Fruit fly (Drosophila melanogaster): ENCODE results near the gene CG16986.

The CG16986 gene

dm6 chr3L:2631406-2631805 lies 31.3 kb downstream of the CG16986 start, which contains the start of the genes CG42245 and MEP-1 (continued):
- no peak for TF ChIP-seq CG17612 (GFP tag; IDR thresholded peaks at IDR 0.05)
- peak; percentile 26 for TF ChIP-seq CG1602 (GFP tag; optimal IDR thresholded peaks at IDR 0.05)
- peak; percentile 8 for TF ChIP-seq CG10431 (GFP tag; optimal IDR thresholded peaks at IDR 0.05)
- TF ChIP-seq Eip74EF (GFP tag; optimal IDR thresholded peaks at IDR 0.05) = no peak
- peak; percentile 57 for TF ChIP-seq CG12942 (GFP tag; optimal IDR thresholded peaks at IDR 0.05)
- TF ChIP-seq otp (GFP tag; IDR thresholded peaks at IDR 0.05) = 0 out of 3 replicates have a peak, but pooled peaks have one; percentile 44
- no peak for TF ChIP-seq ab (GFP tag; optimal IDR thresholded peaks at IDR 0.05)
- TF ChIP-seq Fer3 (tag; optimal IDR thresholded peaks at IDR 0.05) = peak; percentile 19
- TF ChIP-seq CG13775 (GFP tag; optimal IDR thresholded peaks at IDR 0.05) = peak; percentile 53
- peak; percentile 96 for TF ChIP-seq CG10267 (tag; optimal IDR thresholded peaks at IDR 0.05)
- TF ChIP-seq gsb (GFP tag; IDR thresholded peaks at IDR 0.05) = no peak
- TF ChIP-seq CG10462 (GFP tag; optimal IDR thresholded peaks at IDR 0.05) = peak; percentile 25
- peak; percentile 30 for TF ChIP-seq pho (GFP tag; optimal IDR thresholded peaks at IDR 0.05)
- no peak for TF ChIP-seq Sry-β (GFP tag; optimal IDR thresholded peaks at IDR 0.05)
- peak; percentile 18 for TF ChIP-seq CG9817 (tag; optimal IDR thresholded peaks at IDR 0.05)
- no peak; the same call in 2 of the 3 replicates for TF ChIP-seq zen2 (GFP tag; IDR thresholded peaks at IDR 0.05; ENCODE audit: partially characterized antibody)
- peak; percentile 53 for TF ChIP-seq hbn (GFP tag; IDR thresholded peaks at IDR 0.05; ENCODE audit: partially characterized antibody)
- TF ChIP-seq gcm (GFP tag; optimal IDR thresholded peaks at IDR 0.05) = peak; percentile 17
- peak; percentile 58 for TF ChIP-seq CG18599 (GFP tag; optimal IDR thresholded peaks at IDR 0.05)
- no peak for TF ChIP-seq CG30431 (GFP tag; optimal IDR thresholded peaks at IDR 0.05)
- TF ChIP-seq pita (GFP tag; optimal IDR thresholded peaks at IDR 0.05) = no peak
- TF ChIP-seq wor (GFP tag; IDR thresholded peaks at IDR 0.05) = no peak
- no peak for TF ChIP-seq dati (GFP tag; IDR thresholded peaks at IDR 0.05)
- peak; percentile 55; the same call in 1 of the 3 replicates for TF ChIP-seq ci (GFP tag; IDR thresholded peaks at IDR 0.05)
- no peak for TF ChIP-seq btn (GFP tag; optimal IDR thresholded peaks at IDR 0.05)
- no peak for TF ChIP-seq Awh (GFP tag; IDR thresholded peaks at IDR 0.05)
- peak; percentile 71 for TF ChIP-seq CG1603 (tag; optimal IDR thresholded peaks at IDR 0.05)
- peak; percentile 2 for TF ChIP-seq CG13123 (GFP tag; optimal IDR thresholded peaks at IDR 0.05)
- TF ChIP-seq lbe (GFP tag; optimal IDR thresholded peaks at IDR 0.05) = peak; percentile 74
- TF ChIP-seq HHEX (GFP tag; optimal IDR thresholded peaks at IDR 0.05) = peak; percentile 48
- no peak for TF ChIP-seq bcd (GFP tag; optimal IDR thresholded peaks at IDR 0.05)
- TF ChIP-seq Dip2 (GFP tag; IDR thresholded peaks at IDR 0.05) = no peak
- peak; percentile 33 for TF ChIP-seq Camta (GFP tag; optimal IDR thresholded peaks at IDR 0.05)
- TF ChIP-seq CG2116 (GFP tag; optimal IDR thresholded peaks at IDR 0.05) = peak; percentile 94
- TF ChIP-seq shn (GFP tag; optimal IDR thresholded peaks at IDR 0.05) = peak; percentile 25
- peak; percentile 73 for TF ChIP-seq bbx (GFP tag; IDR thresholded peaks at IDR 0.05; ENCODE audit: partially characterized antibody)
- TF ChIP-seq ato (GFP tag; IDR thresholded peaks at IDR 0.05; ENCODE audit: partially characterized antibody) = no peak; the same call in 1 of the 2 replicates
- peak; percentile 82 for TF ChIP-seq pzg (GFP tag; optimal IDR thresholded peaks at IDR 0.05)
- TF ChIP-seq MESR4 (GFP tag; optimal IDR thresholded peaks at IDR 0.05) = peak; percentile 46
- peak; percentile 55 for TF ChIP-seq grau (tag; optimal IDR thresholded peaks at IDR 0.05)
- no peak for TF ChIP-seq pan (optimal IDR thresholded peaks at IDR 0.05)
- TF ChIP-seq pan (GFP tag; optimal IDR thresholded peaks at IDR 0.05 in 1 of 2, IDR thresholded peaks at IDR 0.05 in 1 of 2) = peak in 1 of 2 experiments; percentile 21
- TF ChIP-seq fd96Cb (tag; optimal IDR thresholded peaks at IDR 0.05) = no peak
- TF ChIP-seq fd3F (GFP tag; optimal IDR thresholded peaks at IDR 0.05) = no peak
- no peak for TF ChIP-seq disco-r (GFP tag; optimal IDR thresholded peaks at IDR 0.05)
- peak; percentile 38 for TF ChIP-seq Antp (GFP tag; optimal IDR thresholded peaks at IDR 0.05)
- no peak for TF ChIP-seq Rfx (GFP tag; IDR thresholded peaks at IDR 0.05)
- no peak for TF ChIP-seq zen (tag; optimal IDR thresholded peaks at IDR 0.05)
- TF ChIP-seq CG9876 (GFP tag; optimal IDR thresholded peaks at IDR 0.05) = no peak
- no peak for TF ChIP-seq Lpt (GFP tag; optimal IDR thresholded peaks at IDR 0.05)
- peak; percentile 37 for TF ChIP-seq CG9797 (GFP tag; optimal IDR thresholded peaks at IDR 0.05)

Data from whole organism, embryonic.